Worm (Caenorhabditis elegans) whole organism, late embryonic: ENCODE data around the gene cal-1.

Experiments
- C38D4.7 ChIP-seq: fragments of 200-800 bp; sonication (Bioruptor generic); optimal IDR thresholded peaks from 2 replicates; lab custom pipeline; 2018; ENCODE audit warnings: mild to moderate bottlenecking, missing genetic modification characterization, moderate library complexity, missing compliant biosample characterization
- F13H6.1 ChIP-seq: sonication (generic microtip); optimal IDR thresholded peaks from 2 replicates; lab custom pipeline; 2016; ENCODE audit warnings: missing genetic modification characterization, missing compliant biosample characterization
- T23F11.4 ChIP-seq: fragments of 200-800 bp; sonication (Bioruptor generic); optimal IDR thresholded peaks from 2 replicates; lab custom pipeline; 2018; ENCODE audit warnings: mild to moderate bottlenecking, missing genetic modification characterization, missing compliant biosample characterization
- ahr-1 ChIP-seq: sonication (generic microtip); optimal IDR thresholded peaks from 2 replicates; lab custom pipeline; 2016; ENCODE audit warnings: missing genetic modification characterization, missing compliant biosample characterization
- ceh-18 ChIP-seq: sonication (generic microtip); optimal IDR thresholded peaks from 2 replicates; lab custom pipeline; 2016; ENCODE audit warnings: missing genetic modification characterization, missing compliant biosample characterization
- ceh-2 ChIP-seq: sonication (generic microtip); optimal IDR thresholded peaks from 2 replicates; lab custom pipeline; 2016; ENCODE audit warnings: missing genotype, missing genetic modification characterization, missing compliant biosample characterization
- ceh-24 ChIP-seq: sonication (generic microtip); optimal IDR thresholded peaks from 2 replicates; lab custom pipeline; 2016; ENCODE audit warnings: mild to moderate bottlenecking, missing genetic modification characterization, missing compliant biosample characterization
- ceh-31 ChIP-seq: sonication (generic microtip); optimal IDR thresholded peaks from 2 replicates; lab custom pipeline; 2016; ENCODE audit warnings: missing genetic modification characterization, missing compliant biosample characterization
- ceh-34 ChIP-seq: sonication (generic microtip); optimal IDR thresholded peaks from 2 replicates; lab custom pipeline; 2016; ENCODE audit warnings: mild to moderate bottlenecking, missing genetic modification characterization, missing compliant biosample characterization
- ceh-45 ChIP-seq: fragments of 200-800 bp; sonication (Bioruptor generic); IDR thresholded peaks from 2 replicates; pipeline ENCODE4 v1.3.6; 2022; ENCODE audit warnings: missing genetic modification reagents, missing genetic modification characterization, missing compliant biosample characterization
- ceh-9 ChIP-seq: sonication (generic microtip); optimal IDR thresholded peaks from 2 replicates; lab custom pipeline; 2016; ENCODE audit warnings: mild to moderate bottlenecking, missing genetic modification characterization, inconsistent platforms, missing compliant biosample characterization
- che-1 ChIP-seq: sonication (generic microtip); optimal IDR thresholded peaks from 2 replicates; lab custom pipeline; 2016; ENCODE audit warnings: mild to moderate bottlenecking, missing genetic modification characterization, missing compliant biosample characterization
- dmd-4 ChIP-seq: sonication (generic microtip); optimal IDR thresholded peaks from 2 replicates; lab custom pipeline; 2016; ENCODE audit warnings: borderline replicate concordance, missing genetic modification characterization, missing compliant biosample characterization
- dve-1 ChIP-seq: sonication (generic microtip); optimal IDR thresholded peaks from 2 replicates; lab custom pipeline; 2017; ENCODE audit warnings: antibody characterized with exemption, mild to moderate bottlenecking, missing genetic modification characterization, missing compliant biosample characterization
- elt-2 ChIP-seq: sonication (generic microtip); optimal IDR thresholded peaks from 2 replicates; lab custom pipeline; 2016; ENCODE audit warnings: missing genetic modification reagents, missing genetic modification characterization, missing compliant biosample characterization
- fax-1 ChIP-seq: sonication (generic microtip); optimal IDR thresholded peaks from 2 replicates; lab custom pipeline; 2016; ENCODE audit warnings: missing genotype, missing genetic modification characterization, missing compliant biosample characterization
- gmeb-2 ChIP-seq: sonication (generic microtip); optimal IDR thresholded peaks from 2 replicates; lab custom pipeline; 2016; ENCODE audit warnings: missing genetic modification characterization, inconsistent platforms, missing compliant biosample characterization
- hlh-15 ChIP-seq: sonication (generic microtip); optimal IDR thresholded peaks from 2 replicates; lab custom pipeline; 2016; ENCODE audit warnings: missing genetic modification characterization, missing compliant biosample characterization
- hlh-30 ChIP-seq: sonication (generic microtip); optimal IDR thresholded peaks from 2 replicates; lab custom pipeline; 2017; ENCODE audit warnings: antibody characterized with exemption, missing genetic modification characterization, missing compliant biosample characterization; ENCODE audit not compliant: insufficient read depth
- hlh-6 ChIP-seq: sonication (generic microtip); optimal IDR thresholded peaks from 2 replicates; lab custom pipeline; 2016; ENCODE audit warnings: missing genotype, missing genetic modification characterization, missing compliant biosample characterization
- lim-6 ChIP-seq: sonication (generic microtip); optimal IDR thresholded peaks from 2 replicates; lab custom pipeline; 2016; ENCODE audit warnings: missing genetic modification characterization, missing compliant biosample characterization
- lin-11 ChIP-seq: fragments of 200-800 bp; sonication (Bioruptor generic); optimal IDR thresholded peaks from 2 replicates; lab custom pipeline; 2018; ENCODE audit warnings: mild to moderate bottlenecking, missing genetic modification characterization, missing compliant biosample characterization
- madf-2 ChIP-seq: sonication (generic microtip); optimal IDR thresholded peaks from 2 replicates; lab custom pipeline; 2017; ENCODE audit warnings: missing genetic modification characterization, missing compliant biosample characterization
- nhr-11 ChIP-seq: fragments of 150-350 bp; optimal IDR thresholded peaks from 2 replicates; lab custom pipeline; 2014; ENCODE audit warnings: missing biosample characterization, missing genetic modification characterization
- nhr-232 ChIP-seq: sonication (generic microtip); optimal IDR thresholded peaks from 2 replicates; lab custom pipeline; 2016; ENCODE audit warnings: missing genetic modification characterization, missing compliant biosample characterization
- pax-1 ChIP-seq: fragments of 150-350 bp; optimal IDR thresholded peaks from 2 replicates; lab custom pipeline; 2014; ENCODE audit warnings: missing biosample characterization, missing genetic modification characterization
- pha-4 ChIP-seq: fragments of 150-350 bp; optimal IDR thresholded peaks from 2 replicates; lab custom pipeline; 2018; ENCODE audit warnings: missing biosample characterization, missing genetic modification reagents, missing genetic modification characterization
- pros-1 ChIP-seq: fragments of 150-350 bp; optimal IDR thresholded peaks from 2 replicates; lab custom pipeline; 2014; ENCODE audit warnings: missing biosample characterization, missing genetic modification reagents, missing genetic modification characterization
- sdc-2 ChIP-seq: sonication (generic microtip); optimal IDR thresholded peaks from 2 replicates; lab custom pipeline; 2016; ENCODE audit warnings: missing genotype, missing genetic modification characterization, missing compliant biosample characterization
- sox-4 ChIP-seq: sonication (generic microtip); optimal IDR thresholded peaks from 2 replicates; lab custom pipeline; 2017; ENCODE audit warnings: mild to moderate bottlenecking, missing genetic modification characterization, inconsistent platforms, missing compliant biosample characterization
- tbx-2 ChIP-seq: sonication (generic microtip); optimal IDR thresholded peaks from 2 replicates; lab custom pipeline; 2016; ENCODE audit warnings: missing genetic modification characterization, missing compliant biosample characterization
- unc-3 ChIP-seq, 2 experiments: fragments of 200-800 bp in 1 of 2; sonication (Bioruptor generic) in 1 of 2; sonication (generic microtip) in 1 of 2; conservative IDR thresholded peaks in 1 of 2; optimal IDR thresholded peaks in 1 of 2; 2 replicates each; pipeline versions ENCODE4 v1.3.6 to Lab custom; 2016 to 2022; ENCODE audit warnings: missing compliant biosample characterization in 2 of 2, missing genetic modification characterization in 2 of 2, missing genetic modification reagents in 1 of 2
- ztf-16 ChIP-seq: sonication (generic microtip); optimal IDR thresholded peaks from 2 replicates; lab custom pipeline; 2017; ENCODE audit warnings: missing genetic modification characterization, missing compliant biosample characterization

The cal-1 gene

ce11 chrV:12554172-12555031, 37.4 kb upstream of the cal-1 start:
- TF ChIP-seq ceh-31 (tag; lab: Kevin White, UChicago) (no peak), che-1 (tag; lab: Kevin White, UChicago) (no peak), hlh-6 (tag; lab: Kevin White, UChicago) (no peak), gmeb-2 (tag; lab: Kevin White, UChicago) (no peak), fax-1 (tag; lab: Kevin White, UChicago) (no peak), ahr-1 (no peak), ceh-34 (tag; lab: Kevin White, UChicago) (no peak), ceh-24 (tag; lab: Kevin White, UChicago) (no peak), hlh-15 (no peak), dmd-4 (tag; lab: Kevin White, UChicago) (no peak), ztf-16 (tag; lab: Kevin White, UChicago) (no peak), tbx-2 (tag; lab: Kevin White, UChicago) (no peak), ceh-45 (GFP tag; lab: Robert Waterston, UW) (no peak), hlh-30 (tag; lab: Kevin White, UChicago) (no peak), T23F11.4 (GFP tag; lab: Kevin White, UChicago) (no peak)

DNA sequence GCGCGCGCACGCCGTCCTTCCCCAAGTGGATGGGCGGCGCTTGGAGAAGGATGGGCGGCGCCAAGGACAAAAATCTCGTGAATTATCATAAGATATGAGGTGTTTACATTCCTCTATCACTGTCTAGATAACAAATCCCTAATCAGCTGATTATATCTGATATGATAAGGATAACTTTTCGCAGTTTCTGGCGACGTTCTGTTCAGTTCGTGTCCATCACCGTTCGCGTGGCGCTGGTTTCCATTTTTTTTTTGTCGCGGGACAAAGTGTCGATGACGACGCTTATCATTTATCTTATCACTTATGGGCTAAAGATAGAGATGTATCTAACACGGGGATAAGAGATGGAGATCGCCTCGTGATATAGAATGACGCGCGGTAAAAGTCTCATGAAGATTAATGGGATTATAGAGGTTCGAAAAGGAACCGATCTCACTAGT, 36.3 kb upstream of the cal-1 start:
- no peak for TF ChIP-seq lin-11 (tag; lab: Kevin White, UChicago)
- TF ChIP-seq ceh-9, result no peak
- TF ChIP-seq C38D4.7 (GFP tag; lab: Kevin White, UChicago), result no peak
- TF ChIP-seq ztf-16 (tag; lab: Kevin White, UChicago), result no peak
- TF ChIP-seq nhr-232 (tag; lab: Kevin White, UChicago), result no peak
- TF ChIP-seq pax-1 (tag; lab: Kevin White, UChicago), result no peak
- no peak for TF ChIP-seq nhr-11
- TF ChIP-seq hlh-30 (tag; lab: Kevin White, UChicago), result no peak
- no peak for TF ChIP-seq unc-3 (GFP tag; conservative IDR thresholded peaks at IDR 0.05; lab: Robert Waterston, UW)
- no peak for TF ChIP-seq unc-3 (tag; optimal IDR thresholded peaks at IDR 0.05; lab: Kevin White, UChicago)
- no peak for TF ChIP-seq F13H6.1
- TF ChIP-seq elt-2 (tag; lab: Kevin White, UChicago), result no peak
- no peak for TF ChIP-seq sdc-2 (tag; lab: Kevin White, UChicago)
- TF ChIP-seq ceh-31 (tag; lab: Kevin White, UChicago), result no peak
- no peak for TF ChIP-seq lim-6 (tag; lab: Kevin White, UChicago)
- TF ChIP-seq ceh-18 (tag; lab: Kevin White, UChicago), result no peak
- no peak for TF ChIP-seq fax-1 (tag; lab: Kevin White, UChicago)

ce11 chrV:12552671-12553212, 35.7 kb upstream of the cal-1 start, which contains the start of gene F45D3.4:
TSS of gene F45D3.4 (minus strand) at chrV:12553191.
- TF ChIP-seq sox-4 (tag; lab: Kevin White, UChicago), result no peak
- TF ChIP-seq gmeb-2 (tag; lab: Kevin White, UChicago), result no peak
- TF ChIP-seq pha-4, result no peak
- no peak for TF ChIP-seq pros-1 (tag; lab: Kevin White, UChicago)
- no peak for TF ChIP-seq madf-2 (tag; lab: Kevin White, UChicago)
- TF ChIP-seq dve-1, result no peak
- no peak for TF ChIP-seq ceh-2 (tag; lab: Kevin White, UChicago)
